Fruit fly (Drosophila melanogaster): Measurements from ENCODE around the gene CG32161.

The CG32161 gene

dm6 chr3L:16885042-16885441 lies 39.0 kb downstream of the CG32161 start:
- TF ChIP-seq EcR (GFP tag; optimal IDR thresholded peaks at IDR 0.05) (no peak), CG14655 (GFP tag; optimal IDR thresholded peaks at IDR 0.05) (no peak), CG9948 (tag; optimal IDR thresholded peaks at IDR 0.05) (no peak), Ets98B (GFP tag; IDR thresholded peaks at IDR 0.05) (peak; percentile 59), CG32121 (GFP tag; IDR thresholded peaks at IDR 0.05) (peak; percentile 81), CG8301 (tag; optimal IDR thresholded peaks at IDR 0.05) (peak; percentile 5), CG12605 (GFP tag; IDR thresholded peaks at IDR 0.05) (no peak), CG4496 (GFP tag; IDR thresholded peaks at IDR 0.05) (peak; percentile 63), CG17806 (tag; optimal IDR thresholded peaks at IDR 0.05) (no peak), CG10348 (GFP tag; IDR thresholded peaks at IDR 0.05) (no peak)

- TF ChIP-seq CG14655 (GFP tag; optimal IDR thresholded peaks at IDR 0.05) (peak; percentile 42), CG17806 (tag; optimal IDR thresholded peaks at IDR 0.05) (no peak), CG32121 (GFP tag; IDR thresholded peaks at IDR 0.05) (peak; percentile 32; the same call in 1 of the 2 replicates), Ets98B (GFP tag; IDR thresholded peaks at IDR 0.05) (peak; percentile 17; the same call in 1 of the 2 replicates), CG15710 (tag; optimal IDR thresholded peaks at IDR 0.05) (no peak), CG12605 (GFP tag; IDR thresholded peaks at IDR 0.05) (peak; percentile 67), CG4496 (GFP tag; IDR thresholded peaks at IDR 0.05) (peak; percentile 34; the same call in 2 of the 3 replicates), rn (GFP tag; IDR thresholded peaks at IDR 0.05) (no peak)
Observed at dm6 chr3L:16886179-16886930, 40.3 kb downstream of the CG32161 start.

- no peak for TF ChIP-seq CG12605 (GFP tag; IDR thresholded peaks at IDR 0.05)
- no peak for TF ChIP-seq D1 (tag; optimal IDR thresholded peaks at IDR 0.05)
- TF ChIP-seq Pif1A (GFP tag; optimal IDR thresholded peaks at IDR 0.05), result no peak
- TF ChIP-seq rn (GFP tag; IDR thresholded peaks at IDR 0.05), result no peak
- no peak for TF ChIP-seq CG8159 (tag; optimal IDR thresholded peaks at IDR 0.05)
- TF ChIP-seq EcR (GFP tag; optimal IDR thresholded peaks at IDR 0.05), result no peak
- TF ChIP-seq Ets98B (GFP tag; IDR thresholded peaks at IDR 0.05), result no peak
- TF ChIP-seq CG9948 (tag; optimal IDR thresholded peaks at IDR 0.05), result no peak
- no peak for TF ChIP-seq CG14655 (GFP tag; optimal IDR thresholded peaks at IDR 0.05)
Observed at dm6 chr3L:16887272-16887671, 41.2 kb downstream of the CG32161 start.

dm6 chr3L:16889545-16889944 lies 43.5 kb downstream of the CG32161 start:
- no peak for TF ChIP-seq Ets98B (GFP tag; IDR thresholded peaks at IDR 0.05)
- TF ChIP-seq fd96Ca (GFP tag; IDR thresholded peaks at IDR 0.05), result no peak
- TF ChIP-seq gl (tag; optimal IDR thresholded peaks at IDR 0.05), result no peak
- TF ChIP-seq rn (GFP tag; IDR thresholded peaks at IDR 0.05), result no peak
- TF ChIP-seq EcR (GFP tag; optimal IDR thresholded peaks at IDR 0.05), result no peak
- TF ChIP-seq CG12605 (GFP tag; IDR thresholded peaks at IDR 0.05), result no peak
- TF ChIP-seq CG4496 (GFP tag; IDR thresholded peaks at IDR 0.05), result no peak
- TF ChIP-seq D1 (tag; optimal IDR thresholded peaks at IDR 0.05), result no peak
- TF ChIP-seq CG10348 (GFP tag; IDR thresholded peaks at IDR 0.05), result no peak
- no peak for TF ChIP-seq CG14655 (GFP tag; optimal IDR thresholded peaks at IDR 0.05)

- TF ChIP-seq CG15710 (tag; optimal IDR thresholded peaks at IDR 0.05) (peak; percentile 77), Pif1B (GFP tag; optimal IDR thresholded peaks at IDR 0.05) (peak; percentile 80), fd96Ca (GFP tag; IDR thresholded peaks at IDR 0.05) (peak; percentile 83), Pif1A (GFP tag; optimal IDR thresholded peaks at IDR 0.05) (peak; percentile 88), CG9948 (tag; optimal IDR thresholded peaks at IDR 0.05) (peak; percentile 83), CG10348 (GFP tag; IDR thresholded peaks at IDR 0.05) (peak; percentile 58), EcR (GFP tag; optimal IDR thresholded peaks at IDR 0.05) (peak; percentile 65), CG32121 (GFP tag; IDR thresholded peaks at IDR 0.05) (peak; percentile 86), CG14655 (GFP tag; optimal IDR thresholded peaks at IDR 0.05) (peak; percentile 92), CG12605 (GFP tag; IDR thresholded peaks at IDR 0.05) (peak; percentile 69), CG4496 (GFP tag; IDR thresholded peaks at IDR 0.05) (peak; percentile 92), CG13204 (GFP tag; optimal IDR thresholded peaks at IDR 0.05) (peak; percentile 97), gl (tag; optimal IDR thresholded peaks at IDR 0.05) (peak; percentile 27), D1 (tag; optimal IDR thresholded peaks at IDR 0.05) (peak; percentile 35), Snoo (tag; optimal IDR thresholded peaks at IDR 0.05) (peak; percentile 70), rn (GFP tag; IDR thresholded peaks at IDR 0.05) (peak; percentile 72), CG17806 (tag; optimal IDR thresholded peaks at IDR 0.05) (peak; percentile 76), CG8159 (tag; optimal IDR thresholded peaks at IDR 0.05) (peak; percentile 75), CG34367 (tag; optimal IDR thresholded peaks at IDR 0.05) (peak; percentile 82), CG8301 (tag; optimal IDR thresholded peaks at IDR 0.05) (peak; percentile 90), Ets98B (GFP tag; IDR thresholded peaks at IDR 0.05) (peak; percentile 86)
Observed at dm6 chr3L:16890650-16891336, 44.8 kb downstream of the CG32161 start.

- TF ChIP-seq D1 (tag; optimal IDR thresholded peaks at IDR 0.05), result no peak
- TF ChIP-seq EcR (GFP tag; optimal IDR thresholded peaks at IDR 0.05), result peak; percentile 31
Observed at dm6 chr3L:16891914-16892313, 45.9 kb downstream of the CG32161 start.

Data from whole organism, pupa.